Worm (Caenorhabditis elegans): ENCODE results near the gene ZK380.2.

ZK380.2 gene

DNA sequence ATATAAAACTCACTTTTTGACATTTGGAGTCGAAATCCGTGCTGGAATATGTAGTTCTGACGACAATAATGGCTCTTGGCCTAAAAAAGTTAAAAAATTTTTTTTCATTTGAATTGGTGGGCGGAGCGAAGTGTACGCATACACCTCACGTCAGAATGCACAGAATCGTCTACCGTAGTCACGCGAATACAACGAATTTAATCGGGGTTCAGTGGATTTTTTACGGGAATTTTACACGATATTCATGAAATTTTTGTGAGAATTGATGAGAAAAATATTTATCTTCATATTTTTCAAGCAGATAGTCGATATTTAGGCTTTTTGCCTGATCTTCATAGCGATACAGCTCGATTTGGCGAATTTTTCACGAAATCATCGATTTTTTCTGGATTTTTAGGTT is 37.5 kb downstream of the ZK380.2 start, which contains the start of gene R09H3.3:
Gene R09H3.3 (minus strand): TSS at position 101 of the 400 bp plus-strand sequence.
- no peak for TF ChIP-seq tbx-37 (GFP tag; conservative IDR thresholded peaks at IDR 0.05)
- no peak for TF ChIP-seq tra-4 (tag; optimal IDR thresholded peaks at IDR 0.05)
- no peak for TF ChIP-seq hnd-1 (tag; optimal IDR thresholded peaks at IDR 0.05)
- TF ChIP-seq pes-1 (GFP tag; IDR thresholded peaks at IDR 0.05): no peak
- TF ChIP-seq F13C5.2 (tag; optimal IDR thresholded peaks at IDR 0.05): no peak
- TF ChIP-seq B0310.2 (tag; optimal IDR thresholded peaks at IDR 0.05): no peak
- TF ChIP-seq tbx-11 (GFP tag; IDR thresholded peaks at IDR 0.05): no peak
- no peak for TF ChIP-seq sea-1 (GFP tag; conservative IDR thresholded peaks at IDR 0.05)
- TF ChIP-seq ama-1 (optimal IDR thresholded peaks at IDR 0.05): no peak
- no peak for TF ChIP-seq aly-1 (tag; optimal IDR thresholded peaks at IDR 0.05)
- no peak for TF ChIP-seq ceh-13 (GFP tag; optimal IDR thresholded peaks at IDR 0.05)
- no peak for TF ChIP-seq hmg-4 (GFP tag; optimal IDR thresholded peaks at IDR 0.05)
- TF ChIP-seq scrt-1 (GFP tag; IDR thresholded peaks at IDR 0.05): no peak
- TF ChIP-seq flt-1 (GFP tag; IDR thresholded peaks at IDR 0.05): no peak
- no peak for TF ChIP-seq ceh-36 (tag; optimal IDR thresholded peaks at IDR 0.05)
- TF ChIP-seq ets-7 (tag; optimal IDR thresholded peaks at IDR 0.05): no peak
- no peak for TF ChIP-seq hmbx-1 (tag; optimal IDR thresholded peaks at IDR 0.05)

DNA sequence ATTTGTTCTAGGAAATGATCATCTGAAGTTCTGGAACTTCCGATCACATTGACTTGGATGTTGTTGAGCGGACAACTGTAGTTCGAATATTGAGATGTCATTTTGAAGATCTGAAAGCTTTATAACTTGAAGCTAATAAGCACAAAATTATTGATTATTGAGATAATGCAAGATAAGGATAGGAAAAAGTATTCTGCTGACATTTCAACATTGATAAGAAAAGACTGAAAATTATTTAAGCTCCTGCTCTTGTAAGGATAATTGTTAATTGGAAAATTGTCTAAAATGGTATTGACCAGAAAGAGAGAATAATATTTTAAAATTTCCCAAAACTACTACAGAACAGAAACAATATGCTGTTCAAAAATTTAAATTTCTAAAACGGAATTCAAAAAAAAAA is 42.8 kb downstream of the ZK380.2 start, which contains the start of gene tbx-31:
Gene tbx-31 (minus strand): TSS at position 101 of the 400 bp plus-strand sequence.
- TF ChIP-seq scrt-1 (GFP tag; IDR thresholded peaks at IDR 0.05) (no peak), pes-1 (GFP tag; IDR thresholded peaks at IDR 0.05) (no peak), ceh-13 (GFP tag; optimal IDR thresholded peaks at IDR 0.05) (no peak), flt-1 (GFP tag; IDR thresholded peaks at IDR 0.05) (no peak), ets-7 (tag; optimal IDR thresholded peaks at IDR 0.05) (no peak), aly-1 (tag; optimal IDR thresholded peaks at IDR 0.05) (no peak), hnd-1 (tag; optimal IDR thresholded peaks at IDR 0.05) (no peak), B0310.2 (tag; optimal IDR thresholded peaks at IDR 0.05) (no peak), ceh-36 (tag; optimal IDR thresholded peaks at IDR 0.05) (no peak), hmg-4 (GFP tag; optimal IDR thresholded peaks at IDR 0.05) (no peak), F13C5.2 (tag; optimal IDR thresholded peaks at IDR 0.05) (no peak), ama-1 (optimal IDR thresholded peaks at IDR 0.05) (no peak), hmbx-1 (tag; optimal IDR thresholded peaks at IDR 0.05) (no peak), sea-1 (GFP tag; conservative IDR thresholded peaks at IDR 0.05) (no peak)

DNA sequence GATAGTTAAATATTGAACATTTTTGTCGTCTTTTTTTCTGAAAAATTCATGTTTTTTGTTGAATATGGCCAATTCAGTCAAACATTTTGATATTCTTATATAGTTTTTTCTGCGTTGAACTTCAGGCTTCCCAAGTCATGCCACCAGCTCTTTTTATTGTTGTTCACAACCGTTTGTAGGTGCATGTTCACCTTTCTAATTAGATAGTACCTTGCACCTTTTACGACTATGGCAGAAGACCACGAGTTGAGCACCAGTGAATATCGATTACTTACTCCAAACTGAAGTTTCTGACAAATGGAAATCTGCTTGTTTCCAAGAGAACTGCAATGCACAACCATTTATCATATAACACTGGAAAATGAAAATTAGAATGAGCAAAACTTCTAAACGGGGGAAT is 44.6 kb downstream of the ZK380.2 start:
- TF ChIP-seq tra-4 (tag; optimal IDR thresholded peaks at IDR 0.05): no peak
- TF ChIP-seq tbx-11 (GFP tag; IDR thresholded peaks at IDR 0.05): no peak
- TF ChIP-seq aly-1 (tag; optimal IDR thresholded peaks at IDR 0.05): no peak
- TF ChIP-seq hmbx-1 (tag; optimal IDR thresholded peaks at IDR 0.05): no peak
- no peak for TF ChIP-seq F13C5.2 (tag; optimal IDR thresholded peaks at IDR 0.05)
- no peak for TF ChIP-seq scrt-1 (GFP tag; IDR thresholded peaks at IDR 0.05)
- TF ChIP-seq flt-1 (GFP tag; IDR thresholded peaks at IDR 0.05): no peak
- TF ChIP-seq ama-1 (optimal IDR thresholded peaks at IDR 0.05): no peak

DNA sequence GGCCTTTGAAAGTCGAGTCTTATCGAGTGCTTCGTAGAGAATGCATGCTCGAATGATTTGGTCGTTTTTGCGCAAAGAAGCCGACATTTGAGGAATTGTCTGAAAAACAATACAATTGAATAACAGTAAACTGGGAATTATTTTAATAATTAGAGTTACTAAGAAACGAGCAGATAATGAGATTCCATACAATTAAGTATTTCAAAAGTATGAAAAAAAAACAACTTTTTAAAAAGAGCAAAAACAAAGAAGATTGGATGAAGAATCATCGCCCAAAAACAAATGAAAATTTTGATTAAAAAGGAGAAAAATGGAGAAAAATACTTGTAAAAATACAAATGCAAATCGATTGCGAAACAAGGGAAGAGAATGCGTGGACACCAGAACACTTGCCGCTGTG is 46.8 kb downstream of the ZK380.2 start, which contains the start of gene fbxa-170:
Gene fbxa-170 (minus strand): TSS at position 101 of the 400 bp plus-strand sequence.
- TF ChIP-seq tra-4 (tag; optimal IDR thresholded peaks at IDR 0.05) (no peak), flt-1 (GFP tag; IDR thresholded peaks at IDR 0.05) (no peak), hmg-4 (GFP tag; optimal IDR thresholded peaks at IDR 0.05) (no peak), hmbx-1 (tag; optimal IDR thresholded peaks at IDR 0.05) (no peak), ceh-13 (GFP tag; optimal IDR thresholded peaks at IDR 0.05) (no peak), aly-1 (tag; optimal IDR thresholded peaks at IDR 0.05) (no peak), tbx-37 (GFP tag; conservative IDR thresholded peaks at IDR 0.05) (no peak), hnd-1 (tag; optimal IDR thresholded peaks at IDR 0.05) (no peak), tbx-11 (GFP tag; IDR thresholded peaks at IDR 0.05) (no peak), ets-7 (tag; optimal IDR thresholded peaks at IDR 0.05) (no peak), B0310.2 (tag; optimal IDR thresholded peaks at IDR 0.05) (no peak), scrt-1 (GFP tag; IDR thresholded peaks at IDR 0.05) (no peak), F13C5.2 (tag; optimal IDR thresholded peaks at IDR 0.05) (no peak), ama-1 (optimal IDR thresholded peaks at IDR 0.05) (no peak)

DNA sequence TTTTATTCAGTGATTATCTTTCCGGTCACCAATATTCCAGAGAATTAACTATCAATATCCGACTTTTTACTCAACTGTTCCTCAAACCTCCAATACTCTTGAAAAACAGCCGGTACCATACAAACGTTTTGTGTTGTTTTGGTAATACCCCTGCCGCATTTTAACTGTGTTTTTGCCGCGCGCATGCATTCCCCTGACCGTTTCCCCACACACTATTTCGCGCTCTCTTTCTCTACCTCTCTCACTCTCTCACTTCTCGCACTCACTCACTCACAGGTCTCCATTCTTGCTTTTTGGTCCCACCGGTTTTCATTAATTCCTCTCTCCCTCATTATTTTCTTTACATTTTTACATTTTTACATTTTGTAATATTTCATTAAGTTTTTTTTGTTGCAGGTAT is 51.3 kb downstream of the ZK380.2 start, which contains the start of gene meg-4:
Gene meg-4 (plus strand): TSS at position 397 of the 400 bp plus-strand sequence.
- TF ChIP-seq hnd-1 (tag; optimal IDR thresholded peaks at IDR 0.05) (no peak), pes-1 (GFP tag; IDR thresholded peaks at IDR 0.05) (no peak), ceh-13 (GFP tag; optimal IDR thresholded peaks at IDR 0.05) (no peak), tbx-11 (GFP tag; IDR thresholded peaks at IDR 0.05) (no peak), tbx-37 (GFP tag; conservative IDR thresholded peaks at IDR 0.05) (no peak), hmbx-1 (tag; optimal IDR thresholded peaks at IDR 0.05) (no peak)
